Fruit fly (Drosophila melanogaster): ENCODE measurements around the gene Tg.

DNA sequence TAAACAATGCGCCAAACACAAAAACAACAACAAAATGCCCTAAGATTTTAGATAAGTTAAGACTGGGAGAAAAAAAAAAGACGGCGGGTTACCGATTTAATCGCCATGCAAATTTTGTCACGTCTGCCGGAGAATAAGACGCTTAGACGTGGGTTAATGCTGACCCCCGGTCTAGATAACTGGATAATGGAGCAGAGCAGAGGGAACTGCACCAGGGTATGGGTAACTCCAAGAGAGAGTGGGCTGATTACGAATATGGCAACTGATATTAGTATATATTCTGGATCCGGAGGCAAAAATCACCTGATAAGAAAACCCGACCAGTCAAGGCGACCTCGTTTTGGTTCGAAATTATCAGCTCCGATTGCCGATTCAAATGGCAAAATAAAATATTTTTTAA is 41.2 kb upstream of the Tg start:
- TF ChIP-seq h (optimal IDR thresholded peaks at IDR 0.05) (no peak), insv (optimal IDR thresholded peaks at IDR 0.05) (no peak)

Data from Kc167 (cell line).